Fruit fly (Drosophila melanogaster): ENCODE results near the gene gish.

Gene gish

DNA sequence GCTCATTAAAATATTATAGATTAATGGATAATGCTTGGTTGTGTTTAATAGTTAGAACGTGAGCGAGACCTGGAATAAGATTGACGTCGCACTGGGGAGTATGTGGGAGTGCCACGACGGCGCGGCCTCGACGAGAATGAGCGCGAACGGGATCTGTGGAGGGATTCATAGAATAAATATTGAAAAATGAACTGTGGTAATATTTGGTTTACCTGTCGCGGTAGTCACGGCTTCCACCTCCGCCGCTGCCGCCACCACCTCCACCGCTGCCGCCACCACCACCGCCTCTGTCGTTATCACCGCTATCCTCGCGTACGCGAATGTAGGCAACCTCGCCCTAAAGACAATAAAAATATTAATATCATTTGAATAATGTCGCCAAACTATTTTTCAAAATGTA lies 68.4 kb downstream of the gish start:
- TF ChIP-seq CG14711 (tag; optimal IDR thresholded peaks at IDR 0.05) (no peak), kay (GFP tag; ENCODE audit: borderline replicate concordance) (peak; percentile 14), Crg-1 (GFP tag; optimal IDR thresholded peaks at IDR 0.05) (no peak), CG7101 (tag; optimal IDR thresholded peaks at IDR 0.05) (peak; percentile 14), Mnt (GFP tag; optimal IDR thresholded peaks at IDR 0.05) (no peak), bab1 (GFP tag; optimal IDR thresholded peaks at IDR 0.05) (no peak), cnc (optimal IDR thresholded peaks at IDR 0.05) (no peak), CG11617 (GFP tag; optimal IDR thresholded peaks at IDR 0.05) (peak; percentile 61), Hr96 (GFP tag; optimal IDR thresholded peaks at IDR 0.05) (no peak), CG12768 (GFP tag; optimal IDR thresholded peaks at IDR 0.05) (peak; percentile 65), toe (GFP tag; optimal IDR thresholded peaks at IDR 0.05) (no peak), ovo (GFP tag; optimal IDR thresholded peaks at IDR 0.05) (peak; percentile 19), pad (GFP tag; optimal IDR thresholded peaks at IDR 0.05) (no peak), CG7045 (GFP tag; optimal IDR thresholded peaks at IDR 0.05) (peak; percentile 4), tj (GFP tag; optimal IDR thresholded peaks at IDR 0.05) (no peak), Clk (GFP tag; optimal IDR thresholded peaks at IDR 0.05) (no peak), cic (GFP tag; optimal IDR thresholded peaks at IDR 0.05) (peak; percentile 85), CG1620 (GFP tag; optimal IDR thresholded peaks at IDR 0.05) (no peak), CG5204 (GFP tag; optimal IDR thresholded peaks at IDR 0.05) (no peak), CG33017 (tag; optimal IDR thresholded peaks at IDR 0.05) (no peak)

DNA sequence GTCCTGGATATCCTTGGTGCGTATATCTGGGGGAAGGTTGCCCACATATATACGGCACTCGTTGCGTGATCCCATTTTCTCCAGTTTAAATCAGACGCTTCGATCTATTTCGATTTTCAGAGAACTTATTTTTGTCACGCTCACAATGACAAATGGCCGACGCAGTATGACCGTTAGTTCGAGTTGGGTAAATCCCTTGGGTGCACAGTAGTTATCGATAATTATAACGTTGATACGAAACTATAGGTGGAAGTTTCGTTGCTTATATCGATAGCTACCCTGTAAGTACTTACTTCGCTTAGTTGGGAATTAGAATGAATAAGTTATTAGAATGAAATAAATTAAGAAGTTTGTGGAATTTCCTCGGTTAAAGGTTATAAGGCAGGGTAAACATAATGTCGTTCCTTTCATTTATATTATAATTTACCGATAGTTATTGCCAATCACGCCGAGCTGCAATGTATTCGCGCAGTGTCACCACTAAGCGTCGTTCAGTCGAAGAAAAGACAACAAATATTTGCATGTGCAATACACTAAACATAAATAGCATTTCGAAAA lies 69.6 kb downstream of the gish start, which contains the start of the genes SF2 and pad:
TSS of gene SF2 (minus strand) at position 172 of the 558 bp plus-strand sequence.
TSS of gene pad (plus strand) at position 502 of the 558 bp plus-strand sequence.
- peak; percentile 90 for TF ChIP-seq ovo (GFP tag; optimal IDR thresholded peaks at IDR 0.05)
- TF ChIP-seq Hr96 (GFP tag; optimal IDR thresholded peaks at IDR 0.05): peak; percentile 86
- peak; percentile 85 for TF ChIP-seq pad (GFP tag; optimal IDR thresholded peaks at IDR 0.05)
- TF ChIP-seq Mnt (GFP tag; optimal IDR thresholded peaks at IDR 0.05): peak; percentile 90
- peak; percentile 53 for TF ChIP-seq CG12768 (GFP tag; optimal IDR thresholded peaks at IDR 0.05)
- peak; percentile 94 for TF ChIP-seq toe (GFP tag; optimal IDR thresholded peaks at IDR 0.05)
- peak; percentile 89 for TF ChIP-seq bab1 (GFP tag; optimal IDR thresholded peaks at IDR 0.05)
- no peak for TF ChIP-seq CG33017 (tag; optimal IDR thresholded peaks at IDR 0.05)
- TF ChIP-seq Clk (GFP tag; optimal IDR thresholded peaks at IDR 0.05): peak; percentile 73
- peak; percentile 92 for TF ChIP-seq CG1620 (GFP tag; optimal IDR thresholded peaks at IDR 0.05)
- TF ChIP-seq cnc (optimal IDR thresholded peaks at IDR 0.05): no peak
- TF ChIP-seq CG7045 (GFP tag; optimal IDR thresholded peaks at IDR 0.05): peak; percentile 82
- TF ChIP-seq CG7101 (tag; optimal IDR thresholded peaks at IDR 0.05): peak; percentile 83
- peak; percentile 87 for TF ChIP-seq CG11617 (GFP tag; optimal IDR thresholded peaks at IDR 0.05)
- peak; percentile 53 for TF ChIP-seq cic (GFP tag; optimal IDR thresholded peaks at IDR 0.05)
- peak; percentile 63 for TF ChIP-seq tj (GFP tag; optimal IDR thresholded peaks at IDR 0.05)
- TF ChIP-seq CG5204 (GFP tag; optimal IDR thresholded peaks at IDR 0.05): peak; percentile 90
- TF ChIP-seq Crg-1 (GFP tag; optimal IDR thresholded peaks at IDR 0.05): peak; percentile 87
- TF ChIP-seq kay (GFP tag; ENCODE audit: borderline replicate concordance): peak; percentile 84
- peak; percentile 77 for TF ChIP-seq CG14711 (tag; optimal IDR thresholded peaks at IDR 0.05)

DNA sequence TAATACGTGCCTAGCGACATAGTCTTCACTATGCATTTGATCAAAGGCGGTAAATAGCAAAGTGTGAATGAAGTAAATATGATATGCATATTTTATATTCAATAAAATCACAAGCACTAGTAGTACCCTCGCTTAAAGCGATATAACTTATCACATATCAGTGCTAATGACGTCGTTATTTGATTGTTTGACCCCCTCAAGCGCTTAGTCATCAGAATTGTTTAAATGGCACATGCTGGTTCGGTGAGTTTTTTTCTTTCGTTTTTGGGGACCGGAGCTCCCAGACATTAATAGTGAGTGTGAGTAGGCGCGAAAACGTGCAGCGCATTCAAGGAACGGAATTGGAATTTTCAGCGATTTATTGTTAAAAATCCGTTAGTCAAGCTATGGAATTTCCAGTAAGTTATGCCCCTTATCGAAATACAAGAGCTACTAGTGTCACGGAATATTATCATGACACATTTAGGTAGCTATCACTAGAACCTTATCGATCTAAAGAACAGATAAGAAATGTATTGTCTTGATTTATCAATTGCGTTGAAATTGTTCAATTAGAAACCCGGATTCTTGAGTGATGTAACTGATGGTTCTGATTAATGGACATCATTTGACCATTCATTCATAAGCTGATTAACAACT lies 75.5 kb downstream of the gish start:
- peak; percentile 96 for TF ChIP-seq kay (GFP tag; ENCODE audit: borderline replicate concordance)
- peak; percentile 54 for TF ChIP-seq tj (GFP tag; optimal IDR thresholded peaks at IDR 0.05)
- TF ChIP-seq ovo (GFP tag; optimal IDR thresholded peaks at IDR 0.05): no peak
- peak; percentile 26 for TF ChIP-seq cic (GFP tag; optimal IDR thresholded peaks at IDR 0.05)
- TF ChIP-seq Hr96 (GFP tag; optimal IDR thresholded peaks at IDR 0.05): no peak
- TF ChIP-seq toe (GFP tag; optimal IDR thresholded peaks at IDR 0.05): no peak

DNA sequence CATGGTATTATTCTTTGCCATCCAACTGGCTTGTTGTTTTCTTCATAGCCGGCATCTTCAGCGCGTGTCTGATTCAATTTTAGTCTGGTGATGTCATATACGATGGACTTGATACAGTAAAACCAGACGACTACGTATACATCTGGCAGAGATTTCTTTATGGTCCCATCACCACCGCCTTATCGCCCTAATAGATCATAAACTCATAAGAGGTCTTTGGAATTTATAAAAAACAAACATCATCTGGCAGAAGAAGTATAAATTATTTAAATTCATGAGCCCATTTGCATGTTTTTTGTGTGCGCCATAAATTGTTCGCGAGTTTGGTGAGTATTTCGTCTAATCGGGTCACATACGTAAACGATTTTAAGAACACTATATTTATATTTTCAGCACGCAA lies 76.0 kb downstream of the gish start:
- no peak for TF ChIP-seq Mnt (GFP tag; optimal IDR thresholded peaks at IDR 0.05)
- TF ChIP-seq CG14711 (tag; optimal IDR thresholded peaks at IDR 0.05): no peak
- TF ChIP-seq CG1620 (GFP tag; optimal IDR thresholded peaks at IDR 0.05): no peak
- TF ChIP-seq kay (GFP tag; ENCODE audit: borderline replicate concordance): no peak
- TF ChIP-seq cnc (optimal IDR thresholded peaks at IDR 0.05): no peak
- TF ChIP-seq toe (GFP tag; optimal IDR thresholded peaks at IDR 0.05): no peak
- TF ChIP-seq tj (GFP tag; optimal IDR thresholded peaks at IDR 0.05): no peak

DNA sequence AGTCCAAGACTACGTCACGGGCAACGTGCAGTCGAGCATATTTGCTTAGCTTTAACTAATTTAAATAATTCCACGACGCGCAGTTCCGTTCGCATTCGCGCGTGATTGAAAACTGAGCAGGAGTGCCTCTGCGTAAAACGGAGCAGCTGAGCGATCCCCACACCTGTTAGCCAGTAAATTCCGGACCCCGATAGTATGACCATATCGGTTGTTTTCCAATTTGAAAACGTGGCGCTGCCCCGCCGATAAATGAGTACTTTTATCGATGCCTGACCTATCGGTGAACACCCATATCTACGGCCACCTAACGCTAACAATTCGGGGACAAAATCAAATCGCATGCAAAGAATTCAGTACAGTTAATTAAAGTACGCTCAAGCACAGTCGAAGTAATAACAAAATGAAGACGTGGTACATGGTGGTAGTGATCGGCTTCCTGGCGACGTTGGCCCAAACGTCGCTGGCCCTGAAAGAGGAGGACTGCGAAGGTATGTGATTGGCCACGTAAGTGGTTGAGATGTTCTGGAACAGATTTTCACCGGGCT lies 76.9 kb downstream of the gish start, which contains the start of the genes CG14879 and Manf:
TSS of gene CG14879 (minus strand) at position 116 of the 545 bp plus-strand sequence.
TSS of gene Manf (plus strand) at position 294 of the 545 bp plus-strand sequence.
- no peak for TF ChIP-seq Clk (GFP tag; optimal IDR thresholded peaks at IDR 0.05)
- TF ChIP-seq tj (GFP tag; optimal IDR thresholded peaks at IDR 0.05): peak; percentile 65
- TF ChIP-seq cic (GFP tag; optimal IDR thresholded peaks at IDR 0.05): peak; percentile 43
- no peak for TF ChIP-seq CG5204 (GFP tag; optimal IDR thresholded peaks at IDR 0.05)
- peak; percentile 63 for TF ChIP-seq Mnt (GFP tag; optimal IDR thresholded peaks at IDR 0.05)
- TF ChIP-seq CG14711 (tag; optimal IDR thresholded peaks at IDR 0.05): no peak
- peak; percentile 19 for TF ChIP-seq CG7101 (tag; optimal IDR thresholded peaks at IDR 0.05)
- peak; percentile 65 for TF ChIP-seq bab1 (GFP tag; optimal IDR thresholded peaks at IDR 0.05)
- no peak for TF ChIP-seq toe (GFP tag; optimal IDR thresholded peaks at IDR 0.05)
- peak; percentile 13 for TF ChIP-seq pad (GFP tag; optimal IDR thresholded peaks at IDR 0.05)
- no peak for TF ChIP-seq Hr96 (GFP tag; optimal IDR thresholded peaks at IDR 0.05)

DNA sequence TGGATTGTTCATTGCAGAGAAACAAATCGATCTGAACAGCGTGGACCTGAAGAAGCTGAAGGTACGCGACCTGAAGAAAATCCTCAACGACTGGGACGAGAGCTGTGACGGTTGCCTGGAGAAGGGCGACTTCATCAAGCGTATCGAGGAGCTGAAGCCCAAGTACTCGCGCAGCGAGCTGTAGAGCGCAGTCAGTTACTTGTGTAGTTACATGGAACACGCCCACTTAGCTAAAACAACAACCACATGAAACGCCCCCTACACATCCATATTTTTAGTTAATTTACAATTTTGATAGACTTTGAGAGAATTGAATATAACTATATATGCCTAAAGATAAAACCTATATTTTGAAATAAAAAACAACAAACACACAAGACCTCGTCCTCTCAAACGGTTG lies 78.1 kb downstream of the gish start:
- TF ChIP-seq CG7101 (tag; optimal IDR thresholded peaks at IDR 0.05) (no peak), Crg-1 (GFP tag; optimal IDR thresholded peaks at IDR 0.05) (no peak)
